Worm (Caenorhabditis elegans) whole organism, L2 larva: Measurements from ENCODE around the gene hcp-1.

ENCODE experiments used
- C34F6.9 ChIP-seq: fragments of 150-350 bp; optimal IDR thresholded peaks from 2 replicates; lab custom pipeline; 2014; ENCODE audit warnings: missing biosample characterization, missing genetic modification characterization
- F13H6.1 ChIP-seq: sonication (generic microtip); optimal IDR thresholded peaks from 2 replicates; lab custom pipeline; 2016; ENCODE audit warnings: missing genetic modification characterization, missing compliant biosample characterization
- R02D3.7 ChIP-seq: fragments of 150-350 bp; optimal IDR thresholded peaks from 2 replicates; lab custom pipeline; 2014; ENCODE audit warnings: missing biosample characterization, missing genetic modification characterization
- Y55F3AM.14 ChIP-seq: fragments of 200-800 bp; sonication (Bioruptor generic); optimal IDR thresholded peaks from 2 replicates; lab custom pipeline; 2018; ENCODE audit warnings: mild to moderate bottlenecking, missing genetic modification characterization, missing compliant biosample characterization
- ZK546.5 ChIP-seq: sonication (generic microtip); optimal IDR thresholded peaks from 2 replicates; lab custom pipeline; 2017; ENCODE audit warnings: missing biosample characterization, missing genetic modification characterization
- alr-1 ChIP-seq: fragments of 150-350 bp; optimal IDR thresholded peaks from 2 replicates; lab custom pipeline; 2014; ENCODE audit warnings: missing biosample characterization, missing genetic modification characterization
- aly-2 ChIP-seq: fragments of 150-350 bp; optimal IDR thresholded peaks from 2 replicates; lab custom pipeline; 2014; ENCODE audit warnings: missing biosample characterization, missing genetic modification characterization
- ama-1 ChIP-seq: fragments of 150-350 bp; optimal IDR thresholded peaks from 2 replicates; lab custom pipeline; 2018; ENCODE audit warnings: inconsistent platforms
- blmp-1 ChIP-seq: sonication (generic microtip); optimal IDR thresholded peaks from 2 replicates; lab custom pipeline; 2017; ENCODE audit warnings: missing genetic modification characterization, mild to moderate bottlenecking, missing compliant biosample characterization, antibody characterized with exemption, moderate library complexity; ENCODE audit not compliant: insufficient read depth
- ceh-82 ChIP-seq: fragments of 150-350 bp; optimal IDR thresholded peaks from 2 replicates; lab custom pipeline; 2014; ENCODE audit warnings: missing biosample characterization, missing genetic modification characterization
- crh-2 ChIP-seq: sonication (generic microtip); optimal IDR thresholded peaks from 2 replicates; lab custom pipeline; 2017; ENCODE audit warnings: missing biosample characterization, missing genetic modification characterization
- dmd-4 ChIP-seq: sonication (generic microtip); optimal IDR thresholded peaks from 2 replicates; lab custom pipeline; 2017; ENCODE audit warnings: missing biosample characterization, missing genetic modification characterization
- elt-3 ChIP-seq: sonication (generic microtip); optimal IDR thresholded peaks from 2 replicates; lab custom pipeline; 2017; ENCODE audit warnings: missing biosample characterization, missing genetic modification characterization
- fos-1 ChIP-seq: fragments of 150-350 bp; optimal IDR thresholded peaks from 2 replicates; lab custom pipeline; 2014; ENCODE audit warnings: missing biosample characterization, missing genetic modification characterization
- gmeb-1 ChIP-seq: fragments of 150-350 bp; optimal IDR thresholded peaks from 2 replicates; lab custom pipeline; 2014; ENCODE audit warnings: missing biosample characterization, missing genetic modification characterization
- lin-11 ChIP-seq: fragments of 150-350 bp; sonication (generic microtip); optimal IDR thresholded peaks from 2 replicates; lab custom pipeline; 2014; ENCODE audit warnings: missing biosample characterization, missing genetic modification characterization, inconsistent platforms, mixed read lengths
- lin-13 ChIP-seq: fragments of 150-350 bp; optimal IDR thresholded peaks from 2 replicates; lab custom pipeline; 2014; ENCODE audit warnings: missing biosample characterization, missing genetic modification reagents, missing genetic modification characterization
- lin-39 ChIP-seq: fragments of 150-350 bp; optimal IDR thresholded peaks from 2 replicates; lab custom pipeline; 2014; ENCODE audit warnings: missing biosample characterization, missing genetic modification reagents, missing genetic modification characterization
- lsy-2 ChIP-seq, 2 experiments: fragments of 150-350 bp in 1 of 2; sonication (generic microtip) in 1 of 2; optimal IDR thresholded peaks; 2 replicates each; lab custom pipeline; 2014 to 2017; ENCODE audit warnings: missing biosample characterization in 2 of 2, missing genetic modification characterization in 2 of 2
- mdl-1 ChIP-seq, 2 experiments: fragments of 150-350 bp in 1 of 2; sonication (generic microtip) in 1 of 2; optimal IDR thresholded peaks; 2 replicates each; lab custom pipeline; 2017; ENCODE audit warnings: missing biosample characterization in 2 of 2, missing genetic modification characterization in 2 of 2
- nhr-11 ChIP-seq: fragments of 150-350 bp; optimal IDR thresholded peaks from 2 replicates; lab custom pipeline; 2014; ENCODE audit warnings: missing biosample characterization, missing genetic modification characterization
- nhr-12 ChIP-seq: fragments of 150-350 bp; optimal IDR thresholded peaks from 2 replicates; lab custom pipeline; 2014; ENCODE audit warnings: missing biosample characterization, missing genetic modification characterization
- nhr-21 ChIP-seq: fragments of 150-350 bp; optimal IDR thresholded peaks from 2 replicates; lab custom pipeline; 2014; ENCODE audit warnings: missing biosample characterization, missing genetic modification characterization
- nhr-237 ChIP-seq: fragments of 150-350 bp; optimal IDR thresholded peaks from 2 replicates; lab custom pipeline; 2014; ENCODE audit warnings: missing biosample characterization, missing genetic modification characterization
- nhr-25 ChIP-seq: fragments of 150-350 bp; sonication (generic microtip); optimal IDR thresholded peaks from 3 replicates; lab custom pipeline; 2014; ENCODE audit warnings: missing biosample characterization, missing genetic modification characterization
- peb-1 ChIP-seq: fragments of 150-350 bp; optimal IDR thresholded peaks from 2 replicates; lab custom pipeline; 2014; ENCODE audit warnings: missing biosample characterization, missing genetic modification characterization
- sem-4 ChIP-seq: fragments of 150-350 bp; optimal IDR thresholded peaks from 2 replicates; lab custom pipeline; 2014; ENCODE audit warnings: missing biosample characterization, missing genetic modification reagents, missing genetic modification characterization
- skn-1 ChIP-seq: sonication (generic microtip); optimal IDR thresholded peaks from 2 replicates; lab custom pipeline; 2017; ENCODE audit warnings: missing biosample characterization, missing genetic modification characterization
- sma-3 ChIP-seq: sonication (generic microtip); optimal IDR thresholded peaks from 2 replicates; lab custom pipeline; 2016; ENCODE audit warnings: missing genetic modification reagents, missing genetic modification characterization, missing compliant biosample characterization
- sma-9 ChIP-seq, 2 experiments: fragments of 150-350 bp in 1 of 2; sonication (generic microtip) in 1 of 2; optimal IDR thresholded peaks; 2 replicates each; lab custom pipeline; 2014 to 2016; ENCODE audit warnings: missing genetic modification characterization in 2 of 2, mild to moderate bottlenecking in 1 of 2, missing biosample characterization in 1 of 2, missing compliant biosample characterization in 1 of 2, missing genetic modification reagents in 1 of 2, moderate library complexity in 1 of 2
- snpc-4 ChIP-seq: fragments of 150-350 bp; optimal IDR thresholded peaks from 2 replicates; lab custom pipeline; 2014; ENCODE audit warnings: missing biosample characterization, missing genetic modification characterization
- unc-55 ChIP-seq: fragments of 150-350 bp; sonication (generic microtip); optimal IDR thresholded peaks from 3 replicates; lab custom pipeline; 2014; ENCODE audit warnings: missing biosample characterization, missing genetic modification reagents, missing genetic modification characterization
- ztf-1 ChIP-seq: fragments of 200-800 bp; sonication (Bioruptor generic); conservative IDR thresholded peaks from 2 replicates; pipeline ENCODE4 v1.3.6; 2022; ENCODE audit warnings: missing genetic modification characterization, missing compliant biosample characterization
- ztf-11 ChIP-seq: sonication (generic microtip); optimal IDR thresholded peaks from 2 replicates; lab custom pipeline; 2017; ENCODE audit warnings: missing biosample characterization, missing genetic modification characterization
- ztf-4 ChIP-seq: fragments of 150-350 bp; optimal IDR thresholded peaks from 2 replicates; lab custom pipeline; 2014; ENCODE audit warnings: missing biosample characterization, missing genetic modification characterization

hcp-1 gene

ce11 chrV:6559105-6559504, 34.9 kb upstream of the hcp-1 start, which contains the start of gene spp-26:
Gene spp-26 (minus strand): TSS chrV:6559205.
- TF ChIP-seq lin-11 (tag; lab: Kevin White, UChicago), result no peak
- TF ChIP-seq mdl-1 (tag; optimal IDR thresholded peaks at IDR 0.05; lab: Kevin White, UChicago), result no peak
- TF ChIP-seq dmd-4 (tag; lab: Kevin White, UChicago), result no peak
- no peak for TF ChIP-seq lsy-2 (tag; optimal IDR thresholded peaks at IDR 0.05; lab: Kevin White, UChicago)
- TF ChIP-seq elt-3 (tag; lab: Kevin White, UChicago), result no peak
- TF ChIP-seq ama-1 (lab: Kevin White, UChicago), result no peak
- TF ChIP-seq blmp-1 (tag; lab: Kevin White, UChicago), result no peak
- TF ChIP-seq nhr-25, result no peak
- no peak for TF ChIP-seq ceh-82 (tag; lab: Kevin White, UChicago)
- TF ChIP-seq fos-1 (tag; lab: Kevin White, UChicago), result no peak
- no peak for TF ChIP-seq sma-9 (GFP tag; optimal IDR thresholded peaks at IDR 0.05; lab: Kevin White, UChicago)
- TF ChIP-seq sma-9 (tag; optimal IDR thresholded peaks at IDR 0.05; lab: Kevin White, UChicago), result no peak

ce11 chrV:6559585-6559984, 34.4 kb upstream of the hcp-1 start:
- peak; percentile 4 for TF ChIP-seq sma-9 (GFP tag; optimal IDR thresholded peaks at IDR 0.05; lab: Kevin White, UChicago)
- no peak for TF ChIP-seq sma-9 (tag; optimal IDR thresholded peaks at IDR 0.05; lab: Kevin White, UChicago)
- TF ChIP-seq mdl-1 (tag; optimal IDR thresholded peaks at IDR 0.05; lab: Kevin White, UChicago), result no peak
- peak; percentile 7 for TF ChIP-seq sma-3
- TF ChIP-seq, all 48 proteins: peak for 2

- no peak for TF ChIP-seq sem-4 (tag; lab: Kevin White, UChicago)
- TF ChIP-seq nhr-12 (tag; lab: Kevin White, UChicago), result no peak
- no peak for TF ChIP-seq gmeb-1 (tag; lab: Kevin White, UChicago)
- no peak for TF ChIP-seq lin-13 (GFP tag; lab: Kevin White, UChicago)
- no peak for TF ChIP-seq lsy-2 (tag; optimal IDR thresholded peaks at IDR 0.05; lab: Kevin White, UChicago)
Measured at ce11 chrV:6561592-6561991, 32.4 kb upstream of the hcp-1 start, which contains the start of gene spp-19. Gene spp-19 (minus strand): TSS chrV:6561692.

ce11 chrV:6565851-6566386, 28.1 kb upstream of the hcp-1 start, which contains the start of gene K04A8.1:
Gene K04A8.1 (plus strand): TSS chrV:6566336.
- TF ChIP-seq fos-1 (tag; lab: Kevin White, UChicago) (peak; percentile 59), crh-2 (tag; lab: Kevin White, UChicago) (peak; percentile 15), snpc-4 (tag; lab: Kevin White, UChicago) (no peak)

ce11 chrV:6575406-6576130, 18.4 kb upstream of the hcp-1 start, which contains the start of gene fut-2:
Gene fut-2 (minus strand): TSS chrV:6575890.
- TF ChIP-seq nhr-12 (tag; lab: Kevin White, UChicago) (no peak), ztf-11 (tag; lab: Kevin White, UChicago) (no peak), alr-1 (tag; lab: Kevin White, UChicago) (no peak), mdl-1 (tag; optimal IDR thresholded peaks at IDR 0.05; lab: Kevin White, UChicago) (no peak), unc-55 (GFP tag; lab: Kevin White, UChicago) (no peak), C34F6.9 (no peak), peb-1 (no peak), ztf-4 (no peak), fos-1 (tag; lab: Kevin White, UChicago) (peak; percentile 98), crh-2 (tag; lab: Kevin White, UChicago) (peak; percentile 3), sma-9 (GFP tag; optimal IDR thresholded peaks at IDR 0.05; lab: Kevin White, UChicago) (no peak), sma-9 (tag; optimal IDR thresholded peaks at IDR 0.05; lab: Kevin White, UChicago) (no peak), ama-1 (lab: Kevin White, UChicago) (no peak), F13H6.1 (tag; lab: Kevin White, UChicago) (no peak), nhr-21 (tag; lab: Kevin White, UChicago) (no peak), Y55F3AM.14 (GFP tag; lab: Kevin White, UChicago) (no peak), nhr-11 (tag; lab: Kevin White, UChicago) (no peak)

ce11 chrV:6576567-6576966, 17.4 kb upstream of the hcp-1 start, which contains the start of gene EGAP9.4:
Gene EGAP9.4 (plus strand): TSS chrV:6576867.
- TF ChIP-seq C34F6.9 (no peak), unc-55 (GFP tag; lab: Kevin White, UChicago) (no peak), nhr-237 (tag; lab: Kevin White, UChicago) (no peak), ama-1 (lab: Kevin White, UChicago) (no peak), skn-1 (tag; lab: Kevin White, UChicago) (no peak), ztf-4 (no peak), R02D3.7 (tag; lab: Kevin White, UChicago) (no peak), F13H6.1 (tag; lab: Kevin White, UChicago) (no peak), ztf-1 (no peak), ZK546.5 (tag; lab: Kevin White, UChicago) (no peak), lin-39 (no peak), mdl-1 (tag; optimal IDR thresholded peaks at IDR 0.05; lab: Kevin White, UChicago) (no peak), aly-2 (tag; lab: Kevin White, UChicago) (no peak), lin-13 (GFP tag; lab: Kevin White, UChicago) (no peak), snpc-4 (tag; lab: Kevin White, UChicago) (no peak), nhr-12 (tag; lab: Kevin White, UChicago) (no peak), dmd-4 (tag; lab: Kevin White, UChicago) (no peak)
